Worm (Caenorhabditis elegans): Measurements from ENCODE around the gene gtf-2H1.
A peak's percentile ranks its signal among the peaks of the same experiment; 100 is the strongest.

Gene gtf-2H1

DNA sequence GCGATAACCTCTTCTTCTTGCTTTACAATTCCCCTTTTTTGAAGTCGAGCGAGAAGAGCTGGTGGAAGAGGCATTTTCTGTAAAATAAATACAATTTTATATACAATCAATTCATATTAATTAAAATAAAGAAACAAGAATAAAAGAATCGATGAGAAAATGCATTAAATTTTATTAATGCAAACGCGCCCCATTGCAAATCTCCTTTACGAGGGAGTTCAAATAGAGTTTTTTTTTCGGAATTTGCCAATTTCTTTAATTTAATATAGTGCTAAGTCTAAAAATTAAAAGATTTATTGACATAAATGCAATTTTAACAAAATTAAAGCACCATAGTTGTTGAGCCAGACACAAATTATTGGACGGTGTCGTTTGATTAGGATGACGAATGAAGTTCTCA is 30.0 kb upstream of the gtf-2H1 start, which contains the start of gene pqbp-1.1 (continued):
- TF ChIP-seq ama-1 (optimal IDR thresholded peaks at IDR 0.05), result no peak
- peak; percentile 5 for TF ChIP-seq nhr-25 (tag; optimal IDR thresholded peaks at IDR 0.05; ENCODE audit: borderline replicate concordance, insufficient read depth)
- TF ChIP-seq zip-11 (GFP tag; IDR thresholded peaks at IDR 0.05), result no peak
- TF ChIP-seq lin-38 (GFP tag; IDR thresholded peaks at IDR 0.05), result peak; percentile 94
- TF ChIP-seq daf-19 (GFP tag; conservative IDR thresholded peaks at IDR 0.05), result no peak
- TF ChIP-seq F49E8.2 (tag; optimal IDR thresholded peaks at IDR 0.05; ENCODE audit: borderline replicate concordance), result no peak
- TF ChIP-seq mep-1 (tag; optimal IDR thresholded peaks at IDR 0.05), result peak; percentile 79
- TF ChIP-seq hlh-11 (tag; optimal IDR thresholded peaks at IDR 0.05), result no peak
- TF ChIP-seq nhr-76 (tag; optimal IDR thresholded peaks at IDR 0.05), result no peak
- TF ChIP-seq Y105C5A.15 (GFP tag; IDR thresholded peaks at IDR 0.05), result no peak
- no peak for TF ChIP-seq php-3 (GFP tag; IDR thresholded peaks at IDR 0.05)
- TF ChIP-seq fkh-10 (GFP tag; optimal IDR thresholded peaks at IDR 0.05), result peak; percentile 13
- no peak for TF ChIP-seq F44E2.7 (GFP tag; IDR thresholded peaks at IDR 0.05)
- no peak for TF ChIP-seq ceh-20 (GFP tag; IDR thresholded peaks at IDR 0.05)
- TF ChIP-seq ceh-44 (GFP tag; IDR thresholded peaks at IDR 0.05), result no peak
- no peak for TF ChIP-seq D1046.2 (GFP tag; IDR thresholded peaks at IDR 0.05)

DNA sequence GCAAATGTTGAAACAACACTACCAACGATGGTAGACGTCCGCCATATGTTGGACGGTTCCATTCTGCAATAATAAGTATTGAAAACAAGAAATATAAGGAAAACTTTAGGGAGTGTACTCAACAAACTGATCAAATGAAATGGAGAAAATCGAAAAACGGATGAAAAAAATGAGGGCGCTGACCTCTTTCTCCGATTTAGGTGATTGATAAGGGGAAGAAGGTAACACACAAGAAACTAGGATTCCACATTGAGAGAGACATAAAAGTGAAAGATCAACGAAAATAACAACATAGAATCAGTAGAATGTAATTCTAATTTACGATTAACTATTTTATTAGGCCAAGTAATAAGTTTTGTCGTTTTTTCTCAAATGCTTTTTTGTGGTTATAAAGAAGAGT is 27.6 kb upstream of the gtf-2H1 start, which contains the start of gene dpy-9:
TSS of gene dpy-9 (minus strand) at position 63 of the 400 bp plus-strand sequence.
- TF ChIP-seq F44E2.7 (GFP tag; IDR thresholded peaks at IDR 0.05) (no peak), nhr-28 (tag; optimal IDR thresholded peaks at IDR 0.05) (no peak), T26A8.4 (GFP tag; IDR thresholded peaks at IDR 0.05) (no peak), dmd-6 (GFP tag; IDR thresholded peaks at IDR 0.05) (no peak), ceh-32 (tag; optimal IDR thresholded peaks at IDR 0.05; ENCODE audit: poor library complexity) (no peak), nhr-48 (tag; optimal IDR thresholded peaks at IDR 0.05) (no peak), hlh-30 (tag; optimal IDR thresholded peaks at IDR 0.05; ENCODE audit: insufficient read depth) (no peak), nhr-102 (tag; optimal IDR thresholded peaks at IDR 0.05) (no peak), R02D3.7 (tag; optimal IDR thresholded peaks at IDR 0.05) (no peak), ztf-11 (tag; optimal IDR thresholded peaks at IDR 0.05) (no peak), Y105C5A.15 (GFP tag; IDR thresholded peaks at IDR 0.05) (no peak), vab-7 (GFP tag; IDR thresholded peaks at IDR 0.05) (no peak), daf-12 (tag; optimal IDR thresholded peaks at IDR 0.05) (no peak)

DNA sequence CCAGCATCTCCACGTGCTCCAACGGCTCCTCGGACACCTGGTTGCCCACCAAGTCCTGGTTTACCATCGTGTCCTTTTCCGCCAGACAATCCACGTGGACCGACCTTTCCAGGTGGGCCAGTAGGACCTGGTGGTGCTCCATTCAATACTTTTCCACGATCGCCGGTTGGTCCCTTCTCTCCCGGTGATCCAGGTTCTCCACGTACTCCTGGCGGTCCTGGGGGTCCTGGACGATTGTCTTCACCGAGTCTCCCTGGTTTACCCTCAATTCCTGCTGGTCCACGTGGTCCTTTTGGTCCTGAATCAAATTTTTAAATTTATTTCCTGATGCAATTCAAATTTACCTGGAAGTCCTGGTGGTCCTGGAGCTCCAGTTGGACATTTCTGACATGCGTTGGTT is 26.8 kb upstream of the gtf-2H1 start:
- TF ChIP-seq set-16 (GFP tag; IDR thresholded peaks at IDR 0.05) (peak; percentile 64), lin-13 (GFP tag; optimal IDR thresholded peaks at IDR 0.05) (no peak), ceh-44 (GFP tag; IDR thresholded peaks at IDR 0.05) (no peak), nhr-111 (GFP tag; optimal IDR thresholded peaks at IDR 0.05) (no peak), nhr-41 (GFP tag; IDR thresholded peaks at IDR 0.05) (no peak), nhr-237 (tag; optimal IDR thresholded peaks at IDR 0.05) (no peak), spr-3 (GFP tag; optimal IDR thresholded peaks at IDR 0.05) (no peak)

DNA sequence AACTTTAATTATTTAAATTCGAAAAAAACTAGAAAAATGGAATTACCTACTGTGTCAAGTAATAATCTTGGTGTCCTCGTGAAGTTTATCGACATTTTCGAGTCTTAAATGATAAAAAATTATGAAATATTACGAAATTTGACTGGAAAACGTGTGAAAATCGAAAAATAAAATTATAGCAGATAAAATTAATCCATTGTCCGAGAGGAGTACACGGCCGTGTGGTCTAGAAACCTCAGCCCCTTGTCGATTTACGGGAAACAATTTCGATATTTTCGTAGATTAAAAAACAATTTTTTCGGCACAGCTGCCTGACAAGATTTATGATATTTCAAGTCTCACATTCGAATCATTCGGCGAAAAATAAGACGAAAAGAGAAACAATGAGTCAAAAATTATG is 25.5 kb upstream of the gtf-2H1 start, which contains the start of gene R02D3.8:
TSS of gene R02D3.8 (minus strand) at position 109 of the 400 bp plus-strand sequence.
- TF ChIP-seq nhr-6 (tag; optimal IDR thresholded peaks at IDR 0.05) (no peak), lin-13 (GFP tag; optimal IDR thresholded peaks at IDR 0.05) (no peak), vab-7 (GFP tag; IDR thresholded peaks at IDR 0.05) (no peak), nhr-77 (tag; optimal IDR thresholded peaks at IDR 0.05) (no peak), aly-2 (tag; optimal IDR thresholded peaks at IDR 0.05) (no peak), ceh-62 (tag; optimal IDR thresholded peaks at IDR 0.05) (no peak), Y48G9A.11 (GFP tag; IDR thresholded peaks at IDR 0.05) (no peak), R02D3.7 (tag; optimal IDR thresholded peaks at IDR 0.05) (peak; percentile 98), D1046.2 (GFP tag; IDR thresholded peaks at IDR 0.05) (no peak), F49E8.2 (tag; optimal IDR thresholded peaks at IDR 0.05; ENCODE audit: borderline replicate concordance) (no peak), F37D6.2 (tag; optimal IDR thresholded peaks at IDR 0.05) (no peak), snpc-1.2 (GFP tag; IDR thresholded peaks at IDR 0.05) (no peak), dmd-9 (GFP tag; IDR thresholded peaks at IDR 0.05) (no peak), saeg-2 (GFP tag; IDR thresholded peaks at IDR 0.05) (no peak), egl-43 (GFP tag; IDR thresholded peaks at IDR 0.05) (no peak), unc-62 (GFP tag; optimal IDR thresholded peaks at IDR 0.05 in 1 of 2) (peak in 1 of 2 experiments; percentile 14), unc-62 (tag; optimal IDR thresholded peaks at IDR 0.05) (no peak), Y75B8A.6 (GFP tag; IDR thresholded peaks at IDR 0.05) (no peak), nhr-28 (tag; optimal IDR thresholded peaks at IDR 0.05) (peak; percentile 17), duxl-1 (tag; optimal IDR thresholded peaks at IDR 0.05; ENCODE audit: poor library complexity) (peak; percentile 27), dmd-8 (GFP tag; IDR thresholded peaks at IDR 0.05) (no peak), F44E2.7 (GFP tag; IDR thresholded peaks at IDR 0.05) (no peak)

Measured in whole organism, L4 larva.